Fruit fly (Drosophila melanogaster): ENCODE results near the gene CG43703.

The CG43703 gene

DNA sequence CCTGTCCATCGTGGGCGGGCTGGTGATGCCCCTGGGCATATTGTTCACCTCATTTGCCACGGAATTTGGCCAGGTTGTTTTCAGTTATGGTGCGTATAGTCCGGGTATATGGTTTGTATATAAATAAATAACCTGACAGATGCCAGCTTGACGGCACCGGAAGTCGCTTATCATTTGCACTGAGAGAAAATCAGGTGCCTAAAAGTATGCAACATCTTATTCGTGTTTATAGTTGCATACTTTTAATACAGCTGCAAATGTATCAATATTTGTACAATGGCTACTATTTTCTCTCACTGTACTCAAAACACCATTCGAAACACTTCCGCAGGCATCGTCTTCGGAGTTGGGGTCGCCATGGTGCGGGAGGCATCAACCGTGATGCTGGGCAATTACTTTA, 16.6 kb upstream of the CG43703 start (continued):
- no peak for TF ChIP-seq CG5953 (GFP tag; IDR thresholded peaks at IDR 0.05)
- TF ChIP-seq HmgZ (tag; optimal IDR thresholded peaks at IDR 0.05): no peak
- TF ChIP-seq Six4 (GFP tag; optimal IDR thresholded peaks at IDR 0.05): no peak
- no peak for TF ChIP-seq sr (GFP tag; IDR thresholded peaks at IDR 0.05)
- no peak for TF ChIP-seq Gsc (GFP tag; IDR thresholded peaks at IDR 0.05)
- TF ChIP-seq HLH54F (GFP tag; optimal IDR thresholded peaks at IDR 0.05): no peak
- no peak for TF ChIP-seq nmo (GFP tag; optimal IDR thresholded peaks at IDR 0.05)
- peak; percentile 2 for TF ChIP-seq Hsf (GFP tag; optimal IDR thresholded peaks at IDR 0.05)
- no peak for TF ChIP-seq bsh (GFP tag; optimal IDR thresholded peaks at IDR 0.05)
- no peak for TF ChIP-seq CG3995 (GFP tag; optimal IDR thresholded peaks at IDR 0.05)
- no peak for TF ChIP-seq Atf-2 (GFP tag; optimal IDR thresholded peaks at IDR 0.05)
- no peak for TF ChIP-seq D (optimal IDR thresholded peaks at IDR 0.05)
- TF ChIP-seq D (GFP tag; optimal IDR thresholded peaks at IDR 0.05): no peak
- TF ChIP-seq otp (GFP tag; IDR thresholded peaks at IDR 0.05): no peak
- TF ChIP-seq Opbp (GFP tag; IDR thresholded peaks at IDR 0.05; ENCODE audit: partially characterized antibody): no peak
- no peak for TF ChIP-seq CG8388 (GFP tag; optimal IDR thresholded peaks at IDR 0.05)
- no peak for TF ChIP-seq Mrtf (GFP tag; IDR thresholded peaks at IDR 0.05)
- TF ChIP-seq crol (GFP tag; IDR thresholded peaks at IDR 0.05): no peak
- no peak for TF ChIP-seq CG10321 (GFP tag; IDR thresholded peaks at IDR 0.05)
- TF ChIP-seq CG11504 (tag; optimal IDR thresholded peaks at IDR 0.05): no peak
- 0 out of 2 replicates have a peak, but pooled peaks have one; percentile 22 for TF ChIP-seq CG43689 (GFP tag; IDR thresholded peaks at IDR 0.05)
- peak; percentile 10 for TF ChIP-seq CG18619 (GFP tag; optimal IDR thresholded peaks at IDR 0.05)
- no peak for TF ChIP-seq chif (GFP tag; optimal IDR thresholded peaks at IDR 0.05)
- no peak for TF ChIP-seq GATAe (GFP tag; conservative IDR thresholded peaks at IDR 0.05)
- TF ChIP-seq CG15073 (GFP tag; optimal IDR thresholded peaks at IDR 0.05): no peak
- peak; percentile 28 for TF ChIP-seq HHEX (GFP tag; optimal IDR thresholded peaks at IDR 0.05)
- no peak for TF ChIP-seq grau (tag; optimal IDR thresholded peaks at IDR 0.05)
- peak; percentile 39 for TF ChIP-seq lilli (GFP tag; optimal IDR thresholded peaks at IDR 0.05)
- TF ChIP-seq psq (GFP tag; optimal IDR thresholded peaks at IDR 0.05): no peak
- TF ChIP-seq CG15479 (GFP tag; optimal IDR thresholded peaks at IDR 0.05): no peak
- no peak for TF ChIP-seq Chrac-16 (GFP tag; optimal IDR thresholded peaks at IDR 0.05)
- TF ChIP-seq CG6854 (GFP tag; optimal IDR thresholded peaks at IDR 0.05): peak; percentile 2
- no peak for TF ChIP-seq C15 (GFP tag; IDR thresholded peaks at IDR 0.05)
- no peak for TF ChIP-seq nerfin-1 (tag; optimal IDR thresholded peaks at IDR 0.05)
- TF ChIP-seq dimm (GFP tag; IDR thresholded peaks at IDR 0.05): no peak
- no peak for TF ChIP-seq jigr1 (GFP tag; IDR thresholded peaks at IDR 0.05)
- TF ChIP-seq trem (tag; optimal IDR thresholded peaks at IDR 0.05): no peak
- no peak for TF ChIP-seq p53 (GFP tag; optimal IDR thresholded peaks at IDR 0.05)
- no peak for TF ChIP-seq tio (GFP tag; optimal IDR thresholded peaks at IDR 0.05)
- no peak for TF ChIP-seq CG8924 (tag; optimal IDR thresholded peaks at IDR 0.05)
- TF ChIP-seq peb (GFP tag; IDR thresholded peaks at IDR 0.05): no peak
- TF ChIP-seq az2 (GFP tag; optimal IDR thresholded peaks at IDR 0.05): no peak
- TF ChIP-seq croc (GFP tag; conservative IDR thresholded peaks at IDR 0.05): no peak
- no peak for TF ChIP-seq salm (tag; optimal IDR thresholded peaks at IDR 0.05)
- no peak for TF ChIP-seq nom (GFP tag; optimal IDR thresholded peaks at IDR 0.05)
- TF ChIP-seq Abd-B (GFP tag; optimal IDR thresholded peaks at IDR 0.05): no peak
- no peak for TF ChIP-seq da (GFP tag; optimal IDR thresholded peaks at IDR 0.05)
- peak; percentile 34 for TF ChIP-seq CG7839 (tag; optimal IDR thresholded peaks at IDR 0.05)
- no peak for TF ChIP-seq CG17802 (tag; optimal IDR thresholded peaks at IDR 0.05)
- TF ChIP-seq dm (GFP tag; optimal IDR thresholded peaks at IDR 0.05): no peak
- TF ChIP-seq hkb (optimal IDR thresholded peaks at IDR 0.05): no peak
- TF ChIP-seq hkb (GFP tag; IDR thresholded peaks at IDR 0.05): no peak
- no peak for TF ChIP-seq org-1 (GFP tag; optimal IDR thresholded peaks at IDR 0.05)

All from whole organism, embryonic.